Worm (Caenorhabditis elegans): ENCODE measurements around the gene fbxa-128.

Gene fbxa-128

DNA sequence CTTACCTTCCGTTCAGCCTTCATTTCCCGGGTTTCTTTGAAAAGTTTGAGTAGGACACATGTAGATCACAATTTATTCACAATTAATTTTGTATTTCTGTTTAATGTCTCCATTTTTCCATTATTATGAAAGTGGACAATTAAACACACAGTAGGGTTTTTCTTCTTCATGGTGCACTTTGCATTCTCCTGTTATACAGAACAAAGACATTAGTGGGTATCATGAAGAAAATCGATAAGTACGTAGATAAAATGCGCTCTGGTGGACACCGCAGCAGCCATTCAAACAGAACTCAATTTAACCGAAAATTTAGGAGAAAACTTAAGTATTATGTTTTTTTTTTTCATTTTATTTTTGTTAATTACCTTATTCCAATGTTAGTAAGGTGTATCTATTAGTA is 9.6 kb downstream of the fbxa-128 start:
- TF ChIP-seq W03F9.2 (tag; optimal IDR thresholded peaks at IDR 0.05) = no peak
- no peak for TF ChIP-seq dao-5 (tag; optimal IDR thresholded peaks at IDR 0.05)
- TF ChIP-seq him-1 (tag; optimal IDR thresholded peaks at IDR 0.05) = no peak

DNA sequence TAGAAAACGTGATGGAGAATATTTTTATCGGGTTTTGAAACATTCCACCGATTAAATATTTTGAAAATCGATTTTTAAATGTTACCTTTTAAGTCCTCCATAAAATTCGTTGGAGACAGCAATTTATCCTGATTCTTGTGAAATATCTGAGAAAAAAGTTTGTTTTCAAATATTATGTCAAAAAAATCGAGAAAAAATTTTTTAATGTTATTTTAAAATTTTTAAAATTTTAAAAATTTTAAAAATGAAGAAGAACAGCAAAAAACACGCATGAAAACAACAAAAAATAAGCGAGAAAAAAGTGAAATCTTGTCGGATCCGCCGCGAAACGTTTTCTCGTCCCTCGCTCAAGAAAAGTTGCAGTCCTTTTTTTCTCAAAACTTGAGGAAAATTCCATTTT is 11.4 kb downstream of the fbxa-128 start, which contains the start of gene Y48A6C.8:
Gene Y48A6C.8 (minus strand): TSS at position 101 of the 400 bp plus-strand sequence.
- TF ChIP-seq him-1 (tag; optimal IDR thresholded peaks at IDR 0.05) (no peak), W03F9.2 (tag; optimal IDR thresholded peaks at IDR 0.05) (no peak), dao-5 (tag; optimal IDR thresholded peaks at IDR 0.05) (no peak)

DNA sequence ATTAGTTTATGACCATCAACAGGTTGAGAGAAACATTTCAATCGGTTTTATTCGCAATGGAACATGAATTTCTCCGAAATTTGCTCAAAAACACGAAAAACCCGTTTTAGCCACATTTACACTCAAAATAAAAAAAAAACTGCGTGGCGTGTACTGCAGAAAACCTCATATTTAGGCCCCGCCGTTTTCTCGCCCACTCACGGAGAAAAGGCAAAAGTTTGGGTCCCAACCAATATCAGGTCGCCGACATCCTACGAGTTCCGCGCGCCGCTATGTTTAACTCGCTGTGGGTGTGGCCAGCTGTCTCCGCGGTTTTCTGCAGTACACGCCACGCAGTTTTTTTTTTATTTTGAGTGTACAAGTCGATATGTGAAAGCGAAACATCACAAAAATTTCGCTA is 15.1 kb downstream of the fbxa-128 start:
- no peak for TF ChIP-seq dao-5 (tag; optimal IDR thresholded peaks at IDR 0.05)
- no peak for TF ChIP-seq him-1 (tag; optimal IDR thresholded peaks at IDR 0.05)
- no peak for TF ChIP-seq W03F9.2 (tag; optimal IDR thresholded peaks at IDR 0.05)

ce11 chrIII:11119176-11119853 is 19.6 kb downstream of the fbxa-128 start, which contains the start of the genes sup-35 and Y48A6C.4:
Gene sup-35, minus strand, starts transcription at chrIII:11119226.
Gene Y48A6C.4, plus strand, starts transcription at chrIII:11119803.
- TF ChIP-seq W03F9.2 (tag; optimal IDR thresholded peaks at IDR 0.05) = peak; percentile 86
- TF ChIP-seq him-1 (tag; optimal IDR thresholded peaks at IDR 0.05) = no peak

DNA sequence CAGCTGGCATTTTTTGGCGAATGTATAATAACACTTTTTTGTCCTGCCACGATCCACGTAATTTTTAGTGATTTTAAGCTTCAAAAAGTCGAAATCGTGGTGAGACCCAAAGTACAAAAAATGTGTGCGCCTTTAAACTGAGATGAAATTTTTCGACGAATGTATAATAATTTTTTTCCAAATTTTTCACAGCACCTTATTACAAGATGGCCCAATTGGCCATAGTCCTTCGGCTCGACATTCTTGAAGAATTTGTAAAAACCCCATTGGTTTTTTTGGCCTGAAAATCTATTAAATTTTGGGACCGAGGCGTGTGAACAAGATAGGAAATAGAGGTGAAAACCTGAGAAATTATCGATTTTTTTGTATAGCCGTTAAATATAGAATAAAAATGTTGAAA is 23.0 kb downstream of the fbxa-128 start:
- TF ChIP-seq him-1 (tag; optimal IDR thresholded peaks at IDR 0.05) (no peak), W03F9.2 (tag; optimal IDR thresholded peaks at IDR 0.05) (no peak), dao-5 (tag; optimal IDR thresholded peaks at IDR 0.05) (no peak)

ce11 chrIII:11113845-11114244 is 25.1 kb downstream of the fbxa-128 start:
- TF ChIP-seq dao-5 (tag; optimal IDR thresholded peaks at IDR 0.05) (no peak), him-1 (tag; optimal IDR thresholded peaks at IDR 0.05) (no peak), W03F9.2 (tag; optimal IDR thresholded peaks at IDR 0.05) (no peak)

ce11 chrIII:11112718-11113117 is 26.2 kb downstream of the fbxa-128 start:
- TF ChIP-seq dao-5 (tag; optimal IDR thresholded peaks at IDR 0.05) = no peak
- peak; percentile 31 for TF ChIP-seq him-1 (tag; optimal IDR thresholded peaks at IDR 0.05)
- TF ChIP-seq W03F9.2 (tag; optimal IDR thresholded peaks at IDR 0.05) = peak; percentile 9

ce11 chrIII:11110756-11111155 is 28.2 kb downstream of the fbxa-128 start:
- TF ChIP-seq dao-5 (tag; optimal IDR thresholded peaks at IDR 0.05) = no peak
- no peak for TF ChIP-seq W03F9.2 (tag; optimal IDR thresholded peaks at IDR 0.05)
- TF ChIP-seq him-1 (tag; optimal IDR thresholded peaks at IDR 0.05) = no peak

- TF ChIP-seq him-1 (tag; optimal IDR thresholded peaks at IDR 0.05) = no peak
- TF ChIP-seq dao-5 (tag; optimal IDR thresholded peaks at IDR 0.05) = no peak
- TF ChIP-seq W03F9.2 (tag; optimal IDR thresholded peaks at IDR 0.05) = no peak
These were observed 31.6 kb downstream of the fbxa-128 start for ce11 chrIII:11107327-11107726.

DNA sequence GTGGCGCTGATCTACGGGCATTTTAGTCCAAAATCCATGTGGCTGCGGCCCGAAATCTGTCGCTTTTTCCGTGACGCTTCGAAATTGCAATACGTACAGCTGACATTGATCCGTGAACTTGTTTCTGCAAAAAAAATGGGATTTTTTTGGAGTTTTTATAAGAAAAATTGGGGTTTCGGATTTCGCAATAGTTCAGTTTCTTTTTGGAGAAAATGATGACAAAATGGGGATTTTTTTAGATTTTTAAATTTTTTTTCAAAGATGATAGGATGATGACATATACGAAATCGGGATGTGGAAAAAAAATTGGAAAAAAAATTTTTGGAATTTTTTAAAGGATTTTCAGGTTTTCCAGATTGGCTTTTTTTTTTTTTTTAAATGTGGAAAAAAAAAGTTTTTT is 37.7 kb downstream of the fbxa-128 start:
- no peak for TF ChIP-seq dao-5 (tag; optimal IDR thresholded peaks at IDR 0.05)
- TF ChIP-seq him-1 (tag; optimal IDR thresholded peaks at IDR 0.05) = no peak
- TF ChIP-seq W03F9.2 (tag; optimal IDR thresholded peaks at IDR 0.05) = no peak

ce11 chrIII:11099864-11100263 is 39.0 kb downstream of the fbxa-128 start, which contains the start of gene hmt-1:
Gene hmt-1, minus strand, starts transcription at chrIII:11099964.
- TF ChIP-seq dao-5 (tag; optimal IDR thresholded peaks at IDR 0.05) (no peak), W03F9.2 (tag; optimal IDR thresholded peaks at IDR 0.05) (no peak), him-1 (tag; optimal IDR thresholded peaks at IDR 0.05) (no peak)

DNA sequence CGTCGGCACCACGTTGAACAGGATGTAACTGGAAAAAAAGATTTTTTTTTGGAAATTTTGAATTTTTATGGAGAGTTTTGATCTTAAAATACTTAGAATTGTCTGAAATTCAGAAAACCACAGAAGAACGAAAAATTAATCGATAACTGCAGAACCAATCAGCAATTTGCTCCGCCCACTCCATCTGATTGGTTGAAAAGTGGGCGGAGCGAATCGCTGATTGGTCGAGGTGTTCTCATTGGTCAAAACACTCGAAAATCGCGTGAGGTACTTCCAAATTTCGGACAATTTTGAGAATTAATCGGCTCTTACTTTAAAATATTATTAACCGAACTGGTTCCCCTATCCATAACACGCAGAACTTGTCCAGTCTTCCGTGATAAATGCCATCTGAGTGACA is 43.2 kb downstream of the fbxa-128 start:
- TF ChIP-seq W03F9.2 (tag; optimal IDR thresholded peaks at IDR 0.05) (no peak), him-1 (tag; optimal IDR thresholded peaks at IDR 0.05) (no peak), dao-5 (tag; optimal IDR thresholded peaks at IDR 0.05) (no peak)

DNA sequence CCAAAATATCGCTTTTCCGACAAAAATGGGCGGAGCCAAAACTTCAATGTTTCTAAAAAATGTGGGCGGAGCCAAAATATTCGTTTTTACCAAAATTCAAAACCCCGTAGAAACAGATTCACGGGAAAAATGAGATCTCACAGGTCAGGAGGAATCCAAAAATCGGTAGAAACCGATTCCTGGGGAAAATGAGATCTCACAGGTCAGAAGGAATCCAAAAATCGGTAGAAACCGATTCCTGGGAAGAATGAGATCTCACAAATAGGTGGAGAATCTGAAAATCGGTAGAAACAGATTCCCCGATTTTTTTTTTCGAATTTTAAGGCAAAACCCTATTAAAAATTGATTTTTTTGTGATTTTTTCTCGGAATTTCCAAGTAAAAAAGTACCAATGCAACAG is 45.4 kb downstream of the fbxa-128 start:
- TF ChIP-seq W03F9.2 (tag; optimal IDR thresholded peaks at IDR 0.05) (no peak), dao-5 (tag; optimal IDR thresholded peaks at IDR 0.05) (no peak), him-1 (tag; optimal IDR thresholded peaks at IDR 0.05) (no peak)

DNA sequence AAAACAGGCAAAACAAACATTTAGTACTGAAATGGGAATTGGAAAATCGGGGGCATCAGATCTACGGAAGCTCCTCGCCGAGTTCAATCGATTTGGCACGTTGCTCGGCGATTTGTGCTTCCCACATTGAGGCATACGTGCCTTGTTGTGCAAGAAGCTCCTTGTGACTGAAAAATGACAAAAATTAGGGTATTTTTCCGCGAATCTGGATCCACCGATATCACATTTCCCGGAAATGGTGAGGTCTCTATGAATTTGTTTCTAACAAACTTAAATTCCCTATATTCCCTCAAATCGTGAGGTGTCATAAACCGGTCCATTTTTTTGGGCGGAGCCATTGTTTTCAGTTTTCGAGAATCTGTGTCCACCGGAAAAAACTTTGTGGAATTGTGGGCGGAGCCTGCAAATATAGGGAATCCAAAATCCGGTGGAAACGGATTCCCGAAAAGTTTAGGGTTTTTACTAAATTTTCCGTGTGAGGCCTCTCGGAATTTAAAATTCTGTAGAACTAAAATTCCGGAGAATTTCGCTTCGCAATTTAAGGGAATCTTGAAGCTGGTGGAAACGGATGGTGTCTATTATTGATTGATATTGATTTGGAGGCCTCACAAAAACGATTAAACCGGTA is 47.1 kb downstream of the fbxa-128 start:
- TF ChIP-seq W03F9.2 (tag; optimal IDR thresholded peaks at IDR 0.05) (no peak), dao-5 (tag; optimal IDR thresholded peaks at IDR 0.05) (no peak), him-1 (tag; optimal IDR thresholded peaks at IDR 0.05) (no peak)

Data from whole organism, L4/young adult.